Fruit fly (Drosophila melanogaster): Measurements from ENCODE around the gene Dic2.

dm6 chr3R:20543719-20544118 is 42.5 kb upstream of the Dic2 start:
- TF ChIP-seq CG32121 (GFP tag; IDR thresholded peaks at IDR 0.05), result no peak
- no peak for TF ChIP-seq CG14655 (GFP tag; optimal IDR thresholded peaks at IDR 0.05)
- no peak for TF ChIP-seq CG15710 (tag; optimal IDR thresholded peaks at IDR 0.05)
- no peak for TF ChIP-seq CG4496 (GFP tag; IDR thresholded peaks at IDR 0.05)
- TF ChIP-seq CG34367 (tag; optimal IDR thresholded peaks at IDR 0.05), result no peak
- TF ChIP-seq rn (GFP tag; IDR thresholded peaks at IDR 0.05), result no peak
